Worm (Caenorhabditis elegans) whole organism, young adult: ENCODE measurements around the gene fbxb-79.
A peak's percentile ranks its signal among the peaks of the same experiment; 100 is the strongest.

Source experiments
- B0035.1 ChIP-seq: sonication (generic microtip); optimal IDR thresholded peaks from 2 replicates; lab custom pipeline; 2016; ENCODE audit warnings: missing genetic modification characterization, mild to moderate bottlenecking, missing compliant biosample characterization, missing genotype, missing genetic modification reagents
- C17E4.6 ChIP-seq: fragments of 200-800 bp; sonication (Bioruptor generic); IDR thresholded peaks from 2 replicates; pipeline ENCODE4 v1.3.6; 2022; ENCODE audit warnings: missing genetic modification reagents, missing genetic modification characterization, missing compliant biosample characterization
- F10E7.11 ChIP-seq: sonication (generic microtip); optimal IDR thresholded peaks from 2 replicates; lab custom pipeline; 2017; ENCODE audit warnings: mild to moderate bottlenecking, missing genetic modification characterization, moderate library complexity, missing compliant biosample characterization
- F22D6.2 ChIP-seq: sonication (generic microtip); optimal IDR thresholded peaks from 2 replicates; lab custom pipeline; 2016; ENCODE audit warnings: mild to moderate bottlenecking, missing genetic modification characterization, missing compliant biosample characterization
- F39B2.1 ChIP-seq: fragments of 200-800 bp; sonication (Bioruptor generic); IDR thresholded peaks from 2 replicates; pipeline ENCODE4 v1.3.6; 2022; ENCODE audit warnings: missing genetic modification reagents, missing genetic modification characterization, missing compliant biosample characterization
- F49E8.2 ChIP-seq: sonication (generic microtip); optimal IDR thresholded peaks from 3 replicates; lab custom pipeline; 2017; ENCODE audit warnings: missing genetic modification characterization, mild to moderate bottlenecking, missing compliant biosample characterization, antibody characterized with exemption, moderate library complexity; ENCODE audit not compliant: insufficient read depth
- Y53G8AR.9 ChIP-seq: fragments of 200-800 bp; sonication (Bioruptor generic); conservative IDR thresholded peaks from 2 replicates; pipeline ENCODE4 v1.3.6; 2022; ENCODE audit warnings: missing genetic modification reagents, missing genetic modification characterization, missing compliant biosample characterization
- akir-1 ChIP-seq: fragments of 200-800 bp; sonication (Bioruptor generic); optimal IDR thresholded peaks from 2 replicates; lab custom pipeline; 2018; ENCODE audit warnings: mild to moderate bottlenecking, missing genetic modification characterization, moderate library complexity, missing compliant biosample characterization
- aptf-3 ChIP-seq: fragments of 200-800 bp; sonication (Bioruptor generic); IDR thresholded peaks from 2 replicates; pipeline ENCODE4 v1.3.6; 2022; ENCODE audit warnings: missing genetic modification characterization, missing compliant biosample characterization
- attf-3 ChIP-seq: fragments of 200-800 bp; sonication (Bioruptor generic); conservative IDR thresholded peaks from 2 replicates; pipeline ENCODE4 v1.3.6; 2022; ENCODE audit warnings: missing genetic modification reagents, missing genetic modification characterization, missing compliant biosample characterization
- ccch-3 ChIP-seq: fragments of 200-800 bp; sonication (Bioruptor generic); optimal IDR thresholded peaks from 2 replicates; lab custom pipeline; 2018; ENCODE audit warnings: mild to moderate bottlenecking, missing genetic modification characterization, missing compliant biosample characterization
- cebp-1 ChIP-seq, 2 experiments: fragments of 200-800 bp in 1 of 2; sonication (Bioruptor generic) in 1 of 2; sonication (generic microtip) in 1 of 2; IDR thresholded peaks in 1 of 2; optimal IDR thresholded peaks in 1 of 2; 2 replicates each; pipeline versions ENCODE4 v1.3.6 to Lab custom; 2017 to 2022; ENCODE audit warnings: missing compliant biosample characterization in 2 of 2, missing genetic modification characterization in 2 of 2, mild to moderate bottlenecking in 1 of 2, missing genetic modification reagents in 1 of 2, moderate library complexity in 1 of 2
- cebp-2 ChIP-seq: fragments of 200-800 bp; sonication (Bioruptor generic); IDR thresholded peaks from 2 replicates; pipeline ENCODE4 v1.3.6; 2022; ENCODE audit warnings: missing genetic modification characterization, missing compliant biosample characterization
- die-1 ChIP-seq: sonication (generic microtip); optimal IDR thresholded peaks from 2 replicates; lab custom pipeline; 2016; ENCODE audit warnings: missing genotype, mild to moderate bottlenecking, missing genetic modification characterization, missing compliant biosample characterization
- dpff-1 ChIP-seq: sonication (generic microtip); optimal IDR thresholded peaks from 2 replicates; lab custom pipeline; 2017; ENCODE audit warnings: mild to moderate bottlenecking, missing genetic modification characterization, missing compliant biosample characterization
- egl-18 ChIP-seq: fragments of 200-800 bp; sonication (Bioruptor generic); IDR thresholded peaks from 2 replicates; pipeline ENCODE4 v1.3.6; 2022; ENCODE audit warnings: missing genetic modification reagents, missing genetic modification characterization, missing compliant biosample characterization
- egl-44 ChIP-seq: fragments of 200-800 bp; sonication (Bioruptor generic); IDR thresholded peaks from 2 replicates; pipeline ENCODE4 v1.3.6; 2022; ENCODE audit warnings: missing genetic modification reagents, missing genetic modification characterization, missing compliant biosample characterization
- him-1 ChIP-seq: sonication (generic microtip); optimal IDR thresholded peaks from 2 replicates; lab custom pipeline; 2016; ENCODE audit warnings: missing genotype, missing genetic modification reagents, missing genetic modification characterization, missing compliant biosample characterization
- hmg-1.2 ChIP-seq: fragments of 200-800 bp; sonication (Bioruptor generic); IDR thresholded peaks from 2 replicates; pipeline ENCODE4 v1.3.6; 2022; ENCODE audit warnings: missing genetic modification reagents, missing genetic modification characterization, missing compliant biosample characterization
- let-607 ChIP-seq, 2 experiments: fragments of 200-800 bp in 1 of 2; sonication (Bioruptor generic) in 1 of 2; sonication (generic microtip) in 1 of 2; optimal IDR thresholded peaks; 2 replicates each; lab custom pipeline; 2016 to 2018; ENCODE audit warnings: mild to moderate bottlenecking in 2 of 2, missing compliant biosample characterization in 2 of 2, missing genetic modification characterization in 2 of 2, moderate library complexity in 2 of 2, missing genotype in 1 of 2
- lin-40 ChIP-seq: sonication (generic microtip); optimal IDR thresholded peaks from 2 replicates; lab custom pipeline; 2016; ENCODE audit warnings: missing genetic modification characterization, mild to moderate bottlenecking, missing compliant biosample characterization, missing genotype, missing genetic modification reagents
- lsl-1 ChIP-seq: fragments of 200-800 bp; sonication (Bioruptor generic); optimal IDR thresholded peaks from 2 replicates; lab custom pipeline; 2018; ENCODE audit warnings: mild to moderate bottlenecking, missing genetic modification characterization, moderate library complexity, missing compliant biosample characterization
- lsy-27 ChIP-seq: sonication (generic microtip); optimal IDR thresholded peaks from 2 replicates; lab custom pipeline; 2017; ENCODE audit warnings: missing genetic modification characterization, mild to moderate bottlenecking, missing compliant biosample characterization, antibody characterized with exemption, missing genotype, borderline replicate concordance; ENCODE audit not compliant: insufficient read depth
- mel-28 ChIP-seq: sonication (generic microtip); optimal IDR thresholded peaks from 2 replicates; lab custom pipeline; 2016; ENCODE audit warnings: borderline replicate concordance, mild to moderate bottlenecking, missing genetic modification characterization, missing compliant biosample characterization
- mxl-1 ChIP-seq: sonication (generic microtip); optimal IDR thresholded peaks from 2 replicates; lab custom pipeline; 2016; ENCODE audit warnings: missing genetic modification characterization, missing compliant biosample characterization
- nhr-179 ChIP-seq: sonication (generic microtip); optimal IDR thresholded peaks from 2 replicates; lab custom pipeline; 2016; ENCODE audit warnings: mild to moderate bottlenecking, missing genetic modification characterization, missing compliant biosample characterization
- nhr-27 ChIP-seq: fragments of 200-800 bp; sonication (Bioruptor generic); optimal IDR thresholded peaks from 2 replicates; lab custom pipeline; 2018; ENCODE audit warnings: mild to moderate bottlenecking, missing genetic modification characterization, moderate library complexity, missing compliant biosample characterization
- nhr-80 ChIP-seq: sonication (generic microtip); optimal IDR thresholded peaks from 2 replicates; lab custom pipeline; 2016; ENCODE audit warnings: missing genetic modification characterization, missing compliant biosample characterization
- pha-4 ChIP-seq: fragments of 150-350 bp; sonication (generic microtip); optimal IDR thresholded peaks from 2 replicates; lab custom pipeline; 2014; ENCODE audit warnings: missing biosample characterization, missing genetic modification reagents, missing genetic modification characterization
- rcor-1 ChIP-seq: fragments of 200-800 bp; sonication (Bioruptor generic); IDR thresholded peaks from 2 replicates; pipeline ENCODE4 v1.3.6; 2022; ENCODE audit warnings: missing genetic modification reagents, missing genetic modification characterization, missing compliant biosample characterization
- repo-1 ChIP-seq: sonication (generic microtip); optimal IDR thresholded peaks from 2 replicates; lab custom pipeline; 2017; ENCODE audit warnings: mild to moderate bottlenecking, missing genetic modification characterization, missing compliant biosample characterization
- sea-2 ChIP-seq: fragments of 200-800 bp; sonication (Bioruptor generic); IDR thresholded peaks from 2 replicates; pipeline ENCODE4 v1.3.6; 2022; ENCODE audit warnings: missing genetic modification characterization, missing compliant biosample characterization
- snpc-4 ChIP-seq, 5 experiments: fragments of 150-350 bp in 1 of 5; sonication (generic microtip) in 4 of 5; optimal IDR thresholded peaks; 2 replicates each; lab custom pipeline; 2014 to 2018; ENCODE audit warnings: missing genetic modification characterization in 5 of 5, missing biosample characterization in 3 of 5, antibody characterized with exemption in 2 of 5, mild to moderate bottlenecking in 2 of 5, missing compliant biosample characterization in 2 of 5, missing genotype in 2 of 5, moderate library complexity in 2 of 5, missing genetic modification reagents in 1 of 5
- tbx-9 ChIP-seq: sonication (generic microtip); optimal IDR thresholded peaks from 2 replicates; lab custom pipeline; 2016; ENCODE audit warnings: borderline replicate concordance, missing genetic modification characterization, inconsistent platforms, missing compliant biosample characterization
- tlf-1 ChIP-seq: fragments of 200-800 bp; sonication (Bioruptor generic); optimal IDR thresholded peaks from 2 replicates; lab custom pipeline; 2018; ENCODE audit warnings: mild to moderate bottlenecking, missing genetic modification characterization, missing compliant biosample characterization
- xnd-1 ChIP-seq: sonication (generic microtip); optimal IDR thresholded peaks from 2 replicates; lab custom pipeline; 2016; ENCODE audit warnings: missing genotype, missing genetic modification reagents, missing genetic modification characterization, missing compliant biosample characterization
- zim-3 ChIP-seq: sonication (generic microtip); optimal IDR thresholded peaks from 2 replicates; lab custom pipeline; 2017; ENCODE audit warnings: mild to moderate bottlenecking, missing genetic modification characterization, moderate library complexity, missing compliant biosample characterization
- ztf-25 ChIP-seq: fragments of 200-800 bp; sonication (Bioruptor generic); IDR thresholded peaks from 2 replicates; pipeline ENCODE4 v1.3.6; 2022; ENCODE audit warnings: missing genetic modification reagents, missing genetic modification characterization, missing compliant biosample characterization

fbxb-79 gene

ce11 chrIV:11218037-11218436 is 28.7 kb upstream of the fbxb-79 start, which contains the start of gene zip-6:
Gene zip-6, minus strand, starts transcription at chrIV:11218137.
- TF ChIP-seq F22D6.2 (tag; lab: Kevin White, UChicago) (no peak), F10E7.11 (tag; lab: Kevin White, UChicago) (no peak), akir-1 (GFP tag; lab: Kevin White, UChicago) (no peak), C17E4.6 (GFP tag; lab: Robert Waterston, UW) (no peak), tlf-1 (GFP tag; lab: Kevin White, UChicago) (no peak), nhr-27 (no peak), cebp-2 (GFP tag; lab: Robert Waterston, UW) (no peak), attf-3 (GFP tag; lab: Robert Waterston, UW) (no peak), hmg-1.2 (GFP tag; lab: Robert Waterston, UW) (no peak), aptf-3 (GFP tag; lab: Robert Waterston, UW) (no peak), nhr-179 (tag; lab: Kevin White, UChicago) (no peak), lsy-27 (tag; lab: Kevin White, UChicago) (no peak), F39B2.1 (GFP tag; lab: Robert Waterston, UW) (no peak), lin-40 (tag; lab: Kevin White, UChicago) (no peak), cebp-1 (GFP tag; IDR thresholded peaks at IDR 0.05; lab: Robert Waterston, UW) (no peak), cebp-1 (tag; optimal IDR thresholded peaks at IDR 0.05; lab: Kevin White, UChicago) (no peak)

DNA sequence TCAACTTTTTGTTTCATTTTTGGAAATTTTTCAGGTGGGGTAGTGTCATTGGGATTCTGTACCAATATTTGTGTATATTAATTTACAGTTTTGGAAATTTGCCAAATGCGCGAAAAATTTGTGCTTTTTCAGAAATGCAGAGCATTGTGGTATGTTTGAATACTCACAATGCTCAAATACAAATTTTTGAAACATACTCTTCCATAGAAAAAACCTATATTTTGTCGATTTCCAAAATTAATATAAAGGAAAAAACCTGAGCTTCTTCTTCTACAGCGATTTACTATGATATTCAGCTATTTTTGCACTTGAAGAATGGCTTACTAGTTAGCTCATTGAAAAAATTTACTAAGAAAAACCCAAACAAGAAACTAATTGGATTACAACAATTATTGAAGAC is 23.7 kb upstream of the fbxb-79 start:
- TF ChIP-seq him-1 (tag; lab: Kevin White, UChicago) (no peak), let-607 (tag; optimal IDR thresholded peaks at IDR 0.05; lab: Kevin White, UChicago) (no peak), lsl-1 (GFP tag; lab: Kevin White, UChicago) (no peak), F10E7.11 (tag; lab: Kevin White, UChicago) (no peak), egl-18 (no peak), pha-4 (tag; lab: Kevin White, UChicago) (no peak), egl-44 (GFP tag; lab: Robert Waterston, UW) (no peak), xnd-1 (tag; lab: Kevin White, UChicago) (no peak), mel-28 (tag; lab: Kevin White, UChicago) (no peak), rcor-1 (GFP tag; lab: Robert Waterston, UW) (no peak), snpc-4 (GFP tag; optimal IDR thresholded peaks at IDR 0.05; lab: Kevin White, UChicago) (no peak), snpc-4 (tag; optimal IDR thresholded peaks at IDR 0.05; lab: Kevin White, UChicago) (no peak), B0035.1 (tag; lab: Kevin White, UChicago) (no peak), ztf-25 (GFP tag; lab: Robert Waterston, UW) (no peak), F39B2.1 (GFP tag; lab: Robert Waterston, UW) (no peak), die-1 (tag; lab: Kevin White, UChicago) (no peak), F49E8.2 (tag; lab: Kevin White, UChicago) (no peak), repo-1 (tag; lab: Kevin White, UChicago) (no peak)

- no peak for TF ChIP-seq mxl-1
- TF ChIP-seq nhr-80 (tag; lab: Kevin White, UChicago): peak; percentile 70
Measured at ce11 chrIV:11211547-11211946, 22.2 kb upstream of the fbxb-79 start.

DNA sequence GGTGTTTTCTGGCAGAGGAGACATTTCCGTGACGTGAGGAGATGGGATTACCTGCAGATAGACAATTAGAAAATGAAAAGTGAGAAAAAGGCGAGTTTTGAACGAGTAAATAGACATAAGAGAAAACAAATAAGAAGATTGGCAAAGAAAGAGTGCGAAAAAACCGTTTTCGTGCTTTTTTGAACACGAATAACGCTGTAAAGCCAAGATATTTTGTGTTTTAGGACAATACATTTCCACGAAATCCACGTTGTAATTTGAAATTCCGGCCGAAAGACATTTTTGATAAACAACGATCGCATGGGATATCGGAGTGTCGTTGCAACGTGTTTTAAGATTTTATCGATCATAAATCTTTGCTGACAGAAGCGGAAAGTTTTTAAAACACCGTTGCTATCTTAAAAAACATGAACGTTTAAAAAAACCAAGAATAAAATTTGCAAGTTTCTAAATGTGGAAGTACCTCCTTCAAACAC is 21.5 kb upstream of the fbxb-79 start, which contains the start of gene adk-1:
TSS of gene adk-1 (minus strand) at position 51 of the 476 bp plus-strand sequence.
- no peak for TF ChIP-seq Y53G8AR.9 (GFP tag; lab: Robert Waterston, UW)
- TF ChIP-seq tbx-9: no peak
- TF ChIP-seq zim-3 (tag; lab: Kevin White, UChicago): no peak
- TF ChIP-seq dpff-1 (tag; lab: Kevin White, UChicago): no peak
- TF ChIP-seq nhr-179 (tag; lab: Kevin White, UChicago): no peak
- TF ChIP-seq akir-1 (GFP tag; lab: Kevin White, UChicago): no peak
- TF ChIP-seq attf-3 (GFP tag; lab: Robert Waterston, UW): peak; percentile 83
- no peak for TF ChIP-seq ccch-3
- no peak for TF ChIP-seq sea-2
- TF ChIP-seq, all 124 proteins: peak for 1
